1 fruit fly cellular context compared by ENCODE assay signal in the genomic region with DNA sequence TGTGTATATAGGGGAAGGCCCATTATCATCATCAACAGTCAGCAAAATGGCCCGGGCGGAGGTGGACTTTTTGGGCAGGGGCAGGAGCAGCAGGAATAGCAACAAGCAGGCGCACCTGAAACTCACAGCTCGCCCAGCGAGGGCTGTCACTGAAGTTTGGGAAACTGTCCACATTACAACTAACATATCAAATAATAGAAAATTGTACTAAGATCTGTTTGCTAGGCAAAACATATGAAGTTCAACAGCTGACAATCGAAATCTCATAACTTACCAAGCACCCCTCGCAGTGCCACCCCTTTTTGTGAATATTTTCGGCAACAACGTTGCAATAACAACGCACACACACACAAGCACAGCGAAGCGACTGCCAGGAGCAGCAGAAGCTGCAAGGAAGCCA.
TF ChIP-seq lines count a peak whose summit lies in the region.

No protein-coding gene starts in this region.

TF ChIP-seq in whole organism, embryonic, 481 proteins besides CTCF, POLR2A, EP300 and RAD21 (continued from another document and continues in another):
- TF ChIP-seq sug (tag; optimal IDR thresholded peaks at IDR 0.05; lab: Kevin White, UChicago) (peak; percentile 62), Atf6 (GFP tag; IDR thresholded peaks at IDR 0.05; lab: Robert Waterston, UW) (peak; percentile 87), org-1 (GFP tag; optimal IDR thresholded peaks at IDR 0.05; lab: Kevin White, UChicago) (peak; percentile 78), Ets97D (GFP tag; optimal IDR thresholded peaks at IDR 0.05; lab: Kevin White, UChicago) (no peak), Ptx1 (GFP tag; IDR thresholded peaks at IDR 0.05; lab: Robert Waterston, UW) (peak; percentile 91), Sry-δ (GFP tag; optimal IDR thresholded peaks at IDR 0.05; lab: Kevin White, UChicago) (peak; percentile 41), luna (GFP tag; optimal IDR thresholded peaks at IDR 0.05; lab: Kevin White, UChicago) (peak; percentile 22), CG9727 (GFP tag; optimal IDR thresholded peaks at IDR 0.05; lab: Kevin White, UChicago) (peak; percentile 50), CG4854 (GFP tag; optimal IDR thresholded peaks at IDR 0.05; lab: Kevin White, UChicago) (peak; percentile 29), CG11723 (GFP tag; optimal IDR thresholded peaks at IDR 0.05; lab: Kevin White, UChicago) (peak; percentile 50), fd96Cb (tag; optimal IDR thresholded peaks at IDR 0.05; lab: Kevin White, UChicago) (peak; percentile 63), YL-1 (GFP tag; optimal IDR thresholded peaks at IDR 0.05; lab: Kevin White, UChicago) (no peak), sr (GFP tag; IDR thresholded peaks at IDR 0.05; lab: Robert Waterston, UW) (peak; percentile 41; the same call in 1 of the 3 replicates), trem (tag; optimal IDR thresholded peaks at IDR 0.05; lab: Kevin White, UChicago) (no peak), CG9609 (GFP tag; optimal IDR thresholded peaks at IDR 0.05; lab: Kevin White, UChicago) (peak; percentile 67), CG31224 (GFP tag; IDR thresholded peaks at IDR 0.05; lab: Robert Waterston, UW) (peak; percentile 80), CG15601 (tag; optimal IDR thresholded peaks at IDR 0.05; lab: Kevin White, UChicago) (peak; percentile 5), pb (GFP tag; optimal IDR thresholded peaks at IDR 0.05; lab: Kevin White, UChicago) (peak; percentile 48), jigr1 (GFP tag; IDR thresholded peaks at IDR 0.05; lab: Robert Waterston, UW) (peak; percentile 70), CG32767 (GFP tag; IDR thresholded peaks at IDR 0.05; lab: Robert Waterston, UW) (peak; percentile 65; the same call in 1 of the 2 replicates), Asciz (GFP tag; optimal IDR thresholded peaks at IDR 0.05; lab: Kevin White, UChicago) (peak; percentile 49), CG11398 (GFP tag; optimal IDR thresholded peaks at IDR 0.05; lab: Kevin White, UChicago) (peak; percentile 55), ham (GFP tag; IDR thresholded peaks at IDR 0.05; lab: Robert Waterston, UW) (peak; percentile 73; the same call in 1 of the 2 replicates), CG10654 (GFP tag; optimal IDR thresholded peaks at IDR 0.05; lab: Kevin White, UChicago) (peak; percentile 35), CG10147 (GFP tag; optimal IDR thresholded peaks at IDR 0.05; lab: Kevin White, UChicago) (peak; percentile 80), odd (GFP tag; optimal IDR thresholded peaks at IDR 0.05; lab: Kevin White, UChicago) (no peak), ems (GFP tag; optimal IDR thresholded peaks at IDR 0.05; lab: Kevin White, UChicago) (peak; percentile 37), CG6254 (GFP tag; optimal IDR thresholded peaks at IDR 0.05; lab: Kevin White, UChicago) (peak; percentile 12), CG13775 (GFP tag; optimal IDR thresholded peaks at IDR 0.05; lab: Kevin White, UChicago) (peak; percentile 31), danr (GFP tag; IDR thresholded peaks at IDR 0.05; lab: Robert Waterston, UW) (peak; percentile 53; the same call in 1 of the 2 replicates), Xbp1 (GFP tag; optimal IDR thresholded peaks at IDR 0.05; lab: Kevin White, UChicago) (peak; percentile 83), Rx (GFP tag; IDR thresholded peaks at IDR 0.05; lab: Robert Waterston, UW) (peak; percentile 77), Adf1 (GFP tag; IDR thresholded peaks at IDR 0.05; lab: Robert Waterston, UW) (peak; percentile 65), Hmx (GFP tag; optimal IDR thresholded peaks at IDR 0.05; lab: Kevin White, UChicago) (no peak), slbo (GFP tag; IDR thresholded peaks at IDR 0.05; lab: Robert Waterston, UW) (peak; percentile 96), Dref (GFP tag; IDR thresholded peaks at IDR 0.05; lab: Robert Waterston, UW) (0 out of 2 replicates have a peak, but pooled peaks have one; percentile 23), Dp (GFP tag; optimal IDR thresholded peaks at IDR 0.05; lab: Kevin White, UChicago) (no peak), scrt (GFP tag; optimal IDR thresholded peaks at IDR 0.05; lab: Kevin White, UChicago) (peak; percentile 89), CG3163 (GFP tag; optimal IDR thresholded peaks at IDR 0.05; lab: Kevin White, UChicago) (peak; percentile 32), CG12236 (GFP tag; optimal IDR thresholded peaks at IDR 0.05; lab: Kevin White, UChicago) (no peak), CG16813 (GFP tag; IDR thresholded peaks at IDR 0.05; lab: Robert Waterston, UW; ENCODE audit: partially characterized antibody) (no peak), MBD-R2 (GFP tag; IDR thresholded peaks at IDR 0.05; lab: Robert Waterston, UW) (peak; percentile 74; the same call in 1 of the 2 replicates), Ravus (GFP tag; IDR thresholded peaks at IDR 0.05; lab: Robert Waterston, UW) (peak; percentile 70), B-H2 (GFP tag; optimal IDR thresholded peaks at IDR 0.05; lab: Kevin White, UChicago) (peak; percentile 66), CG13424 (tag; optimal IDR thresholded peaks at IDR 0.05; lab: Kevin White, UChicago) (peak; percentile 70), CG3847 (GFP tag; IDR thresholded peaks at IDR 0.05; lab: Robert Waterston, UW) (peak; percentile 87), run (tag; optimal IDR thresholded peaks at IDR 0.05; lab: Kevin White, UChicago) (peak; percentile 28), NK7.1 (GFP tag; optimal IDR thresholded peaks at IDR 0.05; lab: Kevin White, UChicago) (peak; percentile 45), CG13894 (tag; optimal IDR thresholded peaks at IDR 0.05; lab: Kevin White, UChicago) (peak; percentile 84), pan (optimal IDR thresholded peaks at IDR 0.05; lab: Kevin White, UChicago) (no peak), pan (GFP tag; optimal IDR thresholded peaks at IDR 0.05 in 1 of 2, IDR thresholded peaks at IDR 0.05 in 1 of 2) (peak in 1 of 2 experiments; percentile 90), chif (GFP tag; optimal IDR thresholded peaks at IDR 0.05; lab: Kevin White, UChicago) (peak; percentile 32 to 65), CoRest (tag; optimal IDR thresholded peaks at IDR 0.05; lab: Kevin White, UChicago) (peak; percentile 73), CG11456 (GFP tag; IDR thresholded peaks at IDR 0.05; lab: Robert Waterston, UW) (peak; percentile 92), Nf-YB (GFP tag; optimal IDR thresholded peaks at IDR 0.05; lab: Kevin White, UChicago) (no peak), rib (GFP tag; IDR thresholded peaks at IDR 0.05; lab: Robert Waterston, UW) (peak; percentile 88), corto (GFP tag; optimal IDR thresholded peaks at IDR 0.05; lab: Kevin White, UChicago) (no peak), CG31441 (GFP tag; IDR thresholded peaks at IDR 0.05; lab: Robert Waterston, UW) (peak; percentile 65), ATbp (GFP tag; optimal IDR thresholded peaks at IDR 0.05; lab: Kevin White, UChicago) (peak; percentile 78), abd-A (tag; optimal IDR thresholded peaks at IDR 0.05; lab: Kevin White, UChicago) (peak; percentile 17), jumu (GFP tag; optimal IDR thresholded peaks at IDR 0.05; lab: Kevin White, UChicago) (peak; percentile 59), sna (GFP tag; IDR thresholded peaks at IDR 0.05; lab: Robert Waterston, UW; ENCODE audit: partially characterized antibody) (no peak), CG1233 (GFP tag; optimal IDR thresholded peaks at IDR 0.05; lab: Kevin White, UChicago) (peak; percentile 54), CG8089 (GFP tag; optimal IDR thresholded peaks at IDR 0.05; lab: Kevin White, UChicago) (peak; percentile 68), Chrac-16 (GFP tag; optimal IDR thresholded peaks at IDR 0.05; lab: Kevin White, UChicago) (peak; percentile 72), Nf-YA (GFP tag; IDR thresholded peaks at IDR 0.05; lab: Robert Waterston, UW) (peak; percentile 75), CG7372 (GFP tag; IDR thresholded peaks at IDR 0.05; lab: Robert Waterston, UW) (peak; percentile 76), C15 (GFP tag; IDR thresholded peaks at IDR 0.05; lab: Robert Waterston, UW) (no peak), Hsf (GFP tag; optimal IDR thresholded peaks at IDR 0.05; lab: Kevin White, UChicago) (peak; percentile 77), cg (GFP tag; optimal IDR thresholded peaks at IDR 0.05; lab: Kevin White, UChicago) (no peak), fd64A (GFP tag; optimal IDR thresholded peaks at IDR 0.05; lab: Kevin White, UChicago) (no peak), CG12219 (GFP tag; optimal IDR thresholded peaks at IDR 0.05; lab: Kevin White, UChicago) (peak; percentile 51), Sin3A (optimal IDR thresholded peaks at IDR 0.05; lab: Kevin White, UChicago) (no peak), NC2β (GFP tag; optimal IDR thresholded peaks at IDR 0.05; lab: Kevin White, UChicago) (peak; percentile 25), sob (GFP tag; IDR thresholded peaks at IDR 0.05; lab: Robert Waterston, UW) (peak; percentile 91), nom (GFP tag; optimal IDR thresholded peaks at IDR 0.05; lab: Kevin White, UChicago) (no peak), CG6689 (GFP tag; IDR thresholded peaks at IDR 0.05; lab: Robert Waterston, UW) (peak; percentile 84), Sry-β (GFP tag; optimal IDR thresholded peaks at IDR 0.05; lab: Kevin White, UChicago) (no peak), gsb (GFP tag; IDR thresholded peaks at IDR 0.05; lab: Robert Waterston, UW) (peak; percentile 80; the same call in 1 of the 2 replicates), CG16815 (GFP tag; optimal IDR thresholded peaks at IDR 0.05; lab: Kevin White, UChicago) (peak; percentile 40), prd (optimal IDR thresholded peaks at IDR 0.05; lab: Kevin White, UChicago) (no peak), prd (GFP tag; IDR thresholded peaks at IDR 0.05; lab: Robert Waterston, UW) (peak; percentile 89), Bgb (GFP tag; IDR thresholded peaks at IDR 0.05; lab: Robert Waterston, UW; ENCODE audit: partially characterized antibody) (no peak), row (GFP tag; IDR thresholded peaks at IDR 0.05; lab: Robert Waterston, UW) (peak; percentile 95), otp (GFP tag; IDR thresholded peaks at IDR 0.05; lab: Robert Waterston, UW) (peak; percentile 72), CG2120 (GFP tag; optimal IDR thresholded peaks at IDR 0.05; lab: Kevin White, UChicago) (peak; percentile 93), eyg (GFP tag; optimal IDR thresholded peaks at IDR 0.05; lab: Kevin White, UChicago) (peak; percentile 52), tup (GFP tag; optimal IDR thresholded peaks at IDR 0.05; lab: Kevin White, UChicago) (peak; percentile 32), Tbp (GFP tag; optimal IDR thresholded peaks at IDR 0.05; lab: Kevin White, UChicago) (no peak), Fer1 (GFP tag; optimal IDR thresholded peaks at IDR 0.05; lab: Kevin White, UChicago) (peak; percentile 83), Pdp1 (GFP tag; optimal IDR thresholded peaks at IDR 0.05; lab: Kevin White, UChicago) (peak; percentile 59 to 60), Lpt (GFP tag; optimal IDR thresholded peaks at IDR 0.05; lab: Kevin White, UChicago) (no peak), CG15011 (GFP tag; optimal IDR thresholded peaks at IDR 0.05; lab: Kevin White, UChicago) (peak; percentile 46), Jarid2 (GFP tag; optimal IDR thresholded peaks at IDR 0.05; lab: Kevin White, UChicago) (peak; percentile 39), Poxn (GFP tag; IDR thresholded peaks at IDR 0.05; lab: Robert Waterston, UW) (peak; percentile 69), Dfd (GFP tag; optimal IDR thresholded peaks at IDR 0.05; lab: Kevin White, UChicago) (no peak), CG17186 (GFP tag; optimal IDR thresholded peaks at IDR 0.05; lab: Kevin White, UChicago) (no peak), fu2 (GFP tag; optimal IDR thresholded peaks at IDR 0.05; lab: Kevin White, UChicago) (peak; percentile 66), CG42726 (GFP tag; IDR thresholded peaks at IDR 0.05; lab: Robert Waterston, UW; ENCODE audit: partially characterized antibody) (no peak), lab (GFP tag; optimal IDR thresholded peaks at IDR 0.05; lab: Kevin White, UChicago) (peak; percentile 91), Bdp1 (GFP tag; optimal IDR thresholded peaks at IDR 0.05; lab: Kevin White, UChicago) (peak; percentile 49), bbx (GFP tag; IDR thresholded peaks at IDR 0.05; lab: Robert Waterston, UW; ENCODE audit: partially characterized antibody) (no peak), CG7928 (GFP tag; optimal IDR thresholded peaks at IDR 0.05; lab: Kevin White, UChicago) (no peak), B-H1 (GFP tag; IDR thresholded peaks at IDR 0.05; lab: Robert Waterston, UW) (peak; percentile 82), CG5245 (GFP tag; optimal IDR thresholded peaks at IDR 0.05; lab: Kevin White, UChicago) (peak; percentile 55), insv (GFP tag; optimal IDR thresholded peaks at IDR 0.05; lab: Kevin White, UChicago) (no peak), Xrp1 (GFP tag; IDR thresholded peaks at IDR 0.05; lab: Robert Waterston, UW) (peak; percentile 79), CG9437 (GFP tag; optimal IDR thresholded peaks at IDR 0.05; lab: Kevin White, UChicago) (peak; percentile 30), schlank (tag; optimal IDR thresholded peaks at IDR 0.05; lab: Kevin White, UChicago) (peak; percentile 58), sc (optimal IDR thresholded peaks at IDR 0.05; lab: Kevin White, UChicago) (no peak), sc (GFP tag; optimal IDR thresholded peaks at IDR 0.05; lab: Kevin White, UChicago) (peak; percentile 41), Scr (GFP tag; IDR thresholded peaks at IDR 0.05; lab: Robert Waterston, UW; ENCODE audit: partially characterized antibody) (no peak), kah (GFP tag; optimal IDR thresholded peaks at IDR 0.05; lab: Kevin White, UChicago) (peak; percentile 13), btn (GFP tag; optimal IDR thresholded peaks at IDR 0.05; lab: Kevin White, UChicago) (peak; percentile 23), CG9932 (GFP tag; IDR thresholded peaks at IDR 0.05; lab: Robert Waterston, UW) (peak; percentile 90), ERR (GFP tag; optimal IDR thresholded peaks at IDR 0.05; lab: Kevin White, UChicago) (peak; percentile 75), CG2678 (tag; optimal IDR thresholded peaks at IDR 0.05; lab: Kevin White, UChicago) (peak; percentile 86), CG13123 (GFP tag; optimal IDR thresholded peaks at IDR 0.05; lab: Kevin White, UChicago) (no peak), CG7745 (tag; optimal IDR thresholded peaks at IDR 0.05; lab: Kevin White, UChicago) (no peak), CG4424 (GFP tag; optimal IDR thresholded peaks at IDR 0.05; lab: Kevin White, UChicago) (peak; percentile 67), CG12104 (GFP tag; optimal IDR thresholded peaks at IDR 0.05; lab: Kevin White, UChicago) (peak; percentile 19), Dad (GFP tag; optimal IDR thresholded peaks at IDR 0.05; lab: Kevin White, UChicago) (peak; percentile 41), tin (GFP tag; optimal IDR thresholded peaks at IDR 0.05; lab: Kevin White, UChicago) (peak; percentile 55), CG2712 (tag; optimal IDR thresholded peaks at IDR 0.05; lab: Kevin White, UChicago) (peak; percentile 66), sd (tag; optimal IDR thresholded peaks at IDR 0.05; lab: Kevin White, UChicago) (peak; percentile 43), ttk (GFP tag; IDR thresholded peaks at IDR 0.05; lab: Robert Waterston, UW) (peak; percentile 88), Oaz (GFP tag; IDR thresholded peaks at IDR 0.05; lab: Robert Waterston, UW) (peak; percentile 81)
